Worm (Caenorhabditis elegans) whole organism, mixed stage, embryonic: ENCODE results near the gene mfsd-11.

Experiments
- M03D4.4 ChIP-seq: sonication (generic microtip); optimal IDR thresholded peaks from 2 replicates; lab custom pipeline; 2017; ENCODE audit warnings: mild to moderate bottlenecking, missing genetic modification characterization, missing compliant biosample characterization
- bed-3 ChIP-seq: fragments of 200-800 bp; sonication (Bioruptor generic); optimal IDR thresholded peaks from 3 replicates; lab custom pipeline; 2018; ENCODE audit warnings: mild to moderate bottlenecking, missing genetic modification characterization, moderate library complexity, missing compliant biosample characterization
- blmp-1 ChIP-seq: fragments of 150-350 bp; optimal IDR thresholded peaks from 2 replicates; lab custom pipeline; 2014; ENCODE audit warnings: missing biosample characterization, missing genetic modification characterization
- ceh-39 ChIP-seq: fragments of 150-350 bp; optimal IDR thresholded peaks from 2 replicates; lab custom pipeline; 2014; ENCODE audit warnings: missing biosample characterization, missing genetic modification characterization
- ceh-43 ChIP-seq: fragments of 200-800 bp; sonication (Bioruptor generic); optimal IDR thresholded peaks from 2 replicates; lab custom pipeline; 2018; ENCODE audit warnings: mild to moderate bottlenecking, missing genetic modification characterization, moderate library complexity, missing compliant biosample characterization
- cnd-1 ChIP-seq: fragments of 200-800 bp; sonication (Bioruptor generic); optimal IDR thresholded peaks from 2 replicates; lab custom pipeline; 2018; ENCODE audit warnings: mild to moderate bottlenecking, missing genetic modification characterization, missing compliant biosample characterization
- drap-1 ChIP-seq: fragments of 200-800 bp; sonication (Bioruptor generic); optimal IDR thresholded peaks from 3 replicates; lab custom pipeline; 2018; ENCODE audit warnings: mild to moderate bottlenecking, missing genetic modification characterization, missing compliant biosample characterization
- elt-3 ChIP-seq: fragments of 150-350 bp; optimal IDR thresholded peaks from 2 replicates; lab custom pipeline; 2014; ENCODE audit warnings: missing biosample characterization, missing genetic modification characterization
- flh-1 ChIP-seq: fragments of 200-800 bp; sonication (Bioruptor generic); optimal IDR thresholded peaks from 2 replicates; lab custom pipeline; 2018; ENCODE audit warnings: mild to moderate bottlenecking, missing genetic modification characterization, moderate library complexity, missing compliant biosample characterization
- ham-2 ChIP-seq: fragments of 200-800 bp; sonication (Bioruptor generic); optimal IDR thresholded peaks from 2 replicates; lab custom pipeline; 2018; ENCODE audit warnings: mild to moderate bottlenecking, missing genetic modification characterization, missing compliant biosample characterization
- hlh-1 ChIP-seq: fragments of 150-350 bp; optimal IDR thresholded peaks from 2 replicates; lab custom pipeline; 2014; ENCODE audit warnings: missing biosample characterization, missing genetic modification reagents, missing genetic modification characterization
- lin-13 ChIP-seq: fragments of 150-350 bp; optimal IDR thresholded peaks from 2 replicates; lab custom pipeline; 2014; ENCODE audit warnings: missing biosample characterization, missing genetic modification characterization
- lin-32 ChIP-seq: fragments of 200-800 bp; sonication (Bioruptor generic); optimal IDR thresholded peaks from 2 replicates; lab custom pipeline; 2018; ENCODE audit warnings: mild to moderate bottlenecking, missing genetic modification characterization, missing compliant biosample characterization
- mep-1 ChIP-seq: fragments of 150-350 bp; optimal IDR thresholded peaks from 2 replicates; lab custom pipeline; 2017; ENCODE audit warnings: missing biosample characterization, missing genetic modification reagents, missing genetic modification characterization, inconsistent platforms
- mls-2 ChIP-seq: sonication (generic microtip); optimal IDR thresholded peaks from 2 replicates; lab custom pipeline; 2016; ENCODE audit warnings: mild to moderate bottlenecking, missing genetic modification characterization, moderate library complexity, missing compliant biosample characterization
- nhr-2 ChIP-seq: fragments of 150-350 bp; optimal IDR thresholded peaks from 2 replicates; lab custom pipeline; 2014; ENCODE audit warnings: missing biosample characterization, missing genetic modification characterization
- nhr-237 ChIP-seq: fragments of 150-350 bp; optimal IDR thresholded peaks from 2 replicates; lab custom pipeline; 2014; ENCODE audit warnings: missing biosample characterization, missing genetic modification characterization
- nhr-28 ChIP-seq: fragments of 150-350 bp; optimal IDR thresholded peaks from 2 replicates; lab custom pipeline; 2014; ENCODE audit warnings: missing biosample characterization, missing genetic modification characterization
- nhr-76 ChIP-seq: sonication (generic microtip); optimal IDR thresholded peaks from 2 replicates; lab custom pipeline; 2017; ENCODE audit warnings: missing biosample characterization, missing genetic modification characterization
- pha-4 ChIP-seq: fragments of 150-350 bp; optimal IDR thresholded peaks from 2 replicates; lab custom pipeline; 2018; ENCODE audit warnings: missing biosample characterization, missing genetic modification reagents, missing genetic modification characterization
- snpc-4 ChIP-seq: fragments of 150-350 bp; optimal IDR thresholded peaks from 2 replicates; lab custom pipeline; 2014; ENCODE audit warnings: missing biosample characterization, missing genetic modification characterization
- sptf-1 ChIP-seq: sonication (generic microtip); optimal IDR thresholded peaks from 2 replicates; lab custom pipeline; 2017; ENCODE audit warnings: mild to moderate bottlenecking, missing genetic modification characterization, moderate library complexity, missing compliant biosample characterization
- tbx-8 ChIP-seq: fragments of 200-800 bp; sonication (Bioruptor generic); optimal IDR thresholded peaks from 2 replicates; lab custom pipeline; 2018; ENCODE audit warnings: mild to moderate bottlenecking, missing genetic modification characterization, moderate library complexity, missing compliant biosample characterization
- unc-120 ChIP-seq: sonication (generic microtip); optimal IDR thresholded peaks from 2 replicates; lab custom pipeline; 2017; ENCODE audit warnings: missing genetic modification characterization, missing compliant biosample characterization; ENCODE audit not compliant: poor library complexity, severe bottlenecking
- unc-39 ChIP-seq: fragments of 150-350 bp; optimal IDR thresholded peaks from 2 replicates; lab custom pipeline; 2014; ENCODE audit warnings: missing biosample characterization, missing genetic modification characterization
- unc-62 ChIP-seq: fragments of 150-350 bp; optimal IDR thresholded peaks from 2 replicates; lab custom pipeline; 2014; ENCODE audit warnings: missing biosample characterization, missing genetic modification reagents, missing genetic modification characterization
- zip-8 ChIP-seq: fragments of 150-350 bp; optimal IDR thresholded peaks from 2 replicates; lab custom pipeline; 2014; ENCODE audit warnings: missing biosample characterization, missing genetic modification characterization
- ztf-11 ChIP-seq: fragments of 150-350 bp; optimal IDR thresholded peaks from 2 replicates; lab custom pipeline; 2014; ENCODE audit warnings: missing biosample characterization, missing genetic modification characterization

The mfsd-11 gene

ce11 chrX:12121285-12121684 lies 32.6 kb downstream of the mfsd-11 start, which contains the start of gene lgc-17:
Gene lgc-17 (plus strand): TSS chrX:12121585.
- TF ChIP-seq nhr-237 = no peak
- no peak for TF ChIP-seq drap-1
- TF ChIP-seq ceh-39 = no peak
- TF ChIP-seq flh-1 = no peak
- TF ChIP-seq pha-4 (tag; lab: Kevin White, UChicago) = no peak
- no peak for TF ChIP-seq tbx-8 (GFP tag; lab: Kevin White, UChicago)
- no peak for TF ChIP-seq nhr-76 (tag; lab: Kevin White, UChicago)
- no peak for TF ChIP-seq mep-1 (tag; lab: Kevin White, UChicago)
- TF ChIP-seq unc-62 (GFP tag; lab: Kevin White, UChicago) = no peak
- no peak for TF ChIP-seq ztf-11
- TF ChIP-seq lin-13 (tag; lab: Kevin White, UChicago) = no peak
- no peak for TF ChIP-seq nhr-28 (tag; lab: Kevin White, UChicago)
- no peak for TF ChIP-seq hlh-1 (tag; lab: Kevin White, UChicago)
- no peak for TF ChIP-seq unc-120
- no peak for TF ChIP-seq bed-3 (GFP tag; lab: Kevin White, UChicago)
- TF ChIP-seq cnd-1 = no peak

- TF ChIP-seq unc-39 (tag; lab: Kevin White, UChicago) = no peak
- no peak for TF ChIP-seq flh-1
- no peak for TF ChIP-seq mep-1 (tag; lab: Kevin White, UChicago)
- no peak for TF ChIP-seq lin-32 (GFP tag; lab: Kevin White, UChicago)
- no peak for TF ChIP-seq zip-8
- no peak for TF ChIP-seq tbx-8 (GFP tag; lab: Kevin White, UChicago)
- TF ChIP-seq snpc-4 (tag; lab: Kevin White, UChicago) = no peak
- no peak for TF ChIP-seq pha-4 (tag; lab: Kevin White, UChicago)
- no peak for TF ChIP-seq blmp-1 (tag; lab: Kevin White, UChicago)
- no peak for TF ChIP-seq unc-62 (GFP tag; lab: Kevin White, UChicago)
- TF ChIP-seq sptf-1 (tag; lab: Kevin White, UChicago) = no peak
- no peak for TF ChIP-seq mls-2 (tag; lab: Kevin White, UChicago)
Measured at ce11 chrX:12118340-12118739, 35.6 kb downstream of the mfsd-11 start, which contains the start of gene lgc-16. Gene lgc-16 (plus strand): TSS chrX:12118640.

DNA sequence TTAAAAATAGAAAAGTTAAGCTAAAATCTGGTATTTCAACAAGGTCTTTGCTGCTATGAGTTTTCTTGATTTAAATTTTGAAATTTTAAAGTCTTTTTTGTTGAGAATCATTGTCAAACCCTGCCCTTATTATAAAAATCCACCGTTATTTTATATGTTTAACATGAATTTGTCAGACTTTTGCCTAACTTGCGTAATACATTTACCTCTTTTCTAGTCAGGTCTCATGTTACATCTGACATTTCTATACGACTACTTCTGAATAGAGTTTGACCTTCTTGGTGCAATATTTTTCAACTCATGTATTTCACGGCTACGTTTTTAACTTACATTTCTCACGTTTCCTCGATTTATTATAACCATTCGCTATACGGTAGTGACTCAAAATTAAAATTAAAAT lies 39.9 kb downstream of the mfsd-11 start, which contains the start of gene lgc-15:
Gene lgc-15, plus strand, starts transcription at position 301 of the 400 bp plus-strand sequence.
- TF ChIP-seq ceh-43 (GFP tag; lab: Kevin White, UChicago) (no peak), zip-8 (no peak), ztf-11 (no peak), unc-39 (tag; lab: Kevin White, UChicago) (no peak), elt-3 (no peak)

ce11 chrX:12111213-12111612 lies 42.7 kb downstream of the mfsd-11 start, which contains the start of gene lgc-14:
Gene lgc-14 (plus strand): TSS chrX:12111513.
- TF ChIP-seq flh-1 (no peak), unc-39 (tag; lab: Kevin White, UChicago) (no peak), cnd-1 (no peak), nhr-76 (tag; lab: Kevin White, UChicago) (no peak), lin-32 (GFP tag; lab: Kevin White, UChicago) (no peak)

DNA sequence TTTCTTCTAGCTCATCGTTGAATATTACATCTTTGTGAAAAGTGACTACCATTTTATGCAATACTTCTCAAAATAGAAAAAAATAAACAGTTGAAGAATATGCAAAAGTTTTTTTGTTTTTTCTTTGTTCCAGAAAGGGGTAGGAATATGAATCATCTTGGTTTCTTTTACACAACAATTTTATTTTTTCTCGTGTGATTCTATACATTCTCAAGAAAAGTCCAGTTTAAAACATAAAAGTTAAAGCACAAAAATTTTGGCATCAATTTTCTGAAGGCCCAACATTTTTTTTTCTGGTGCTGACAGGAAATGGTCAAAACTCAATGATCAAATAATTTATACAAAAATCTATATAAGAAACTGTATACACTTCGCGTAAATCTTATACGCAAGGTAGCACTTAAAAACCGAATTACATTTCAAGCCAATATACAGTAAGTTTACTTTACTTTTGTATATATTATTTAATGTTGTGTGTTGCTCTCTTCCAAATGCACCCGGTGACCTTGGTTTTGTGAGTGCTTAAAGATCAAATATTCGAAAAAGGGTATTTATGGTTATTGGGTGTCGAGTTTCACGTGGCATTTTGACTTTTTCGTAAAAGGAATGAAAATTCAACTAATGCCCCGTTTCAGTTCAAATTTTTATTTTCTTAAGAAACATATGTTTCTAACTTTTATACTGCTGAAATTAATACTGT lies 45.2 kb downstream of the mfsd-11 start, which contains the start of the genes W03G11.2 and lgc-13:
Gene W03G11.2, minus strand, starts transcription at position 101 of the 700 bp plus-strand sequence.
Gene lgc-13, plus strand, starts transcription at position 650 of the 700 bp plus-strand sequence.
- TF ChIP-seq unc-39 (tag; lab: Kevin White, UChicago) (no peak), mls-2 (tag; lab: Kevin White, UChicago) (no peak), ham-2 (GFP tag; lab: Kevin White, UChicago) (no peak), flh-1 (no peak), nhr-76 (tag; lab: Kevin White, UChicago) (no peak), blmp-1 (tag; lab: Kevin White, UChicago) (no peak), unc-62 (GFP tag; lab: Kevin White, UChicago) (no peak), snpc-4 (tag; lab: Kevin White, UChicago) (no peak), M03D4.4 (tag; lab: Kevin White, UChicago) (no peak), ceh-39 (no peak), cnd-1 (no peak), ceh-43 (GFP tag; lab: Kevin White, UChicago) (no peak), nhr-2 (tag; lab: Kevin White, UChicago) (no peak), nhr-28 (tag; lab: Kevin White, UChicago) (no peak)
